Worm (Caenorhabditis elegans) whole organism, L4/young adult: ENCODE measurements around the gene nas-18.

Source experiments
- W03F9.2 ChIP-seq: fragments of 150-350 bp; optimal IDR thresholded peaks from 2 replicates; lab custom pipeline; 2014; ENCODE audit warnings: missing biosample characterization, missing genetic modification characterization
- dao-5 ChIP-seq: sonication (generic microtip); optimal IDR thresholded peaks from 2 replicates; lab custom pipeline; 2016; ENCODE audit warnings: missing genotype, missing genetic modification characterization, moderate library complexity, missing compliant biosample characterization
- him-1 ChIP-seq: sonication (generic microtip); optimal IDR thresholded peaks from 2 replicates; lab custom pipeline; 2016; ENCODE audit warnings: missing genotype, missing genetic modification reagents, missing genetic modification characterization, missing compliant biosample characterization

ce11 chrV:11402610-11403009 lies 6.4 kb downstream of the nas-18 start, which contains the start of gene nas-19:
- TF ChIP-seq him-1 (tag; lab: Kevin White, UChicago), result no peak
- no peak for TF ChIP-seq dao-5
- TF ChIP-seq W03F9.2, result no peak
